Worm (Caenorhabditis elegans): ENCODE measurements around the gene col-164.

The col-164 gene

ce11 chrX:2093169-2093568 is at the start of gene col-164:
col-164 (plus strand) TSS chrX:2093469.
- TF ChIP-seq M03D4.4 (tag; optimal IDR thresholded peaks at IDR 0.05) (no peak), sem-2 (GFP tag; optimal IDR thresholded peaks at IDR 0.05) (no peak), unc-120 (tag; optimal IDR thresholded peaks at IDR 0.05; ENCODE audit: poor library complexity, severe bottlenecking) (no peak), blmp-1 (tag; optimal IDR thresholded peaks at IDR 0.05) (no peak), mls-2 (tag; optimal IDR thresholded peaks at IDR 0.05) (no peak), unc-39 (tag; optimal IDR thresholded peaks at IDR 0.05) (no peak), elt-3 (tag; optimal IDR thresholded peaks at IDR 0.05) (no peak), ceh-43 (GFP tag; optimal IDR thresholded peaks at IDR 0.05) (no peak), nhr-237 (tag; optimal IDR thresholded peaks at IDR 0.05) (no peak), drap-1 (GFP tag; optimal IDR thresholded peaks at IDR 0.05) (no peak)

- TF ChIP-seq ztf-11 (tag; optimal IDR thresholded peaks at IDR 0.05) = peak; percentile 5
- peak; percentile 99 for TF ChIP-seq ces-1 (GFP tag; optimal IDR thresholded peaks at IDR 0.05)
- TF ChIP-seq nhr-2 (tag; optimal IDR thresholded peaks at IDR 0.05) = peak; percentile 86
- TF ChIP-seq snpc-4 (tag; optimal IDR thresholded peaks at IDR 0.05) = no peak
- peak; percentile 90 for TF ChIP-seq zip-8 (tag; optimal IDR thresholded peaks at IDR 0.05)
- TF ChIP-seq nhr-12 (tag; optimal IDR thresholded peaks at IDR 0.05) = no peak
- peak; percentile 57 for TF ChIP-seq lin-32 (GFP tag; optimal IDR thresholded peaks at IDR 0.05)
- TF ChIP-seq sptf-1 (tag; optimal IDR thresholded peaks at IDR 0.05) = peak; percentile 49
- peak; percentile 49 for TF ChIP-seq ceh-43 (GFP tag; optimal IDR thresholded peaks at IDR 0.05)
- TF ChIP-seq mab-5 (tag; optimal IDR thresholded peaks at IDR 0.05) = no peak
- peak; percentile 6 for TF ChIP-seq hlh-1 (tag; optimal IDR thresholded peaks at IDR 0.05)
- no peak for TF ChIP-seq ceh-39 (tag; optimal IDR thresholded peaks at IDR 0.05)
- peak; percentile 83 for TF ChIP-seq mls-2 (tag; optimal IDR thresholded peaks at IDR 0.05)
- TF ChIP-seq cnd-1 (tag; optimal IDR thresholded peaks at IDR 0.05) = peak; percentile 94
- TF ChIP-seq pha-4 (tag; optimal IDR thresholded peaks at IDR 0.05) = no peak
- TF ChIP-seq drap-1 (GFP tag; optimal IDR thresholded peaks at IDR 0.05) = no peak
These were observed 48.6 kb upstream of the col-164 start for ce11 chrX:2044541-2045168.

- peak; percentile 84 for TF ChIP-seq ces-1 (GFP tag; optimal IDR thresholded peaks at IDR 0.05)
- TF ChIP-seq lsy-2 (tag; optimal IDR thresholded peaks at IDR 0.05) = no peak
These were observed 47.7 kb upstream of the col-164 start for ce11 chrX:2045603-2046002.

ce11 chrX:2046124-2046722 is 47.0 kb upstream of the col-164 start, which contains the start of gene igcm-4:
igcm-4 (minus strand) TSS chrX:2046360.
- TF ChIP-seq bed-3 (GFP tag; optimal IDR thresholded peaks at IDR 0.05) (no peak), ces-1 (GFP tag; optimal IDR thresholded peaks at IDR 0.05) (peak; percentile 12), nhr-2 (tag; optimal IDR thresholded peaks at IDR 0.05) (peak; percentile 81), lin-32 (GFP tag; optimal IDR thresholded peaks at IDR 0.05) (peak; percentile 20), unc-62 (GFP tag; optimal IDR thresholded peaks at IDR 0.05) (peak; percentile 99), mep-1 (tag; optimal IDR thresholded peaks at IDR 0.05) (no peak), ham-2 (GFP tag; optimal IDR thresholded peaks at IDR 0.05) (peak; percentile 37), tbx-8 (GFP tag; optimal IDR thresholded peaks at IDR 0.05) (no peak), mls-2 (tag; optimal IDR thresholded peaks at IDR 0.05) (peak; percentile 37), hlh-1 (tag; optimal IDR thresholded peaks at IDR 0.05) (peak; percentile 1), lin-13 (tag; optimal IDR thresholded peaks at IDR 0.05) (peak; percentile 11), cnd-1 (tag; optimal IDR thresholded peaks at IDR 0.05) (peak; percentile 54), flh-1 (GFP tag; optimal IDR thresholded peaks at IDR 0.05) (no peak), sptf-1 (tag; optimal IDR thresholded peaks at IDR 0.05) (peak; percentile 39), ztf-11 (tag; optimal IDR thresholded peaks at IDR 0.05) (no peak), ceh-39 (tag; optimal IDR thresholded peaks at IDR 0.05) (no peak), mab-5 (tag; optimal IDR thresholded peaks at IDR 0.05) (peak; percentile 82)

Data from whole organism, mixed stage, embryonic.